Worm (Caenorhabditis elegans) whole organism, late embryonic: ENCODE measurements around the gene cka-2.

Experiments used
- K09A11.1 ChIP-seq: sonication (generic microtip); optimal IDR thresholded peaks from 2 replicates; lab custom pipeline; 2017; ENCODE audit warnings: antibody characterized with exemption, mild to moderate bottlenecking, missing genetic modification characterization, missing compliant biosample characterization; ENCODE audit not compliant: insufficient read depth
- ama-1 ChIP-seq: fragments of 150-350 bp; optimal IDR thresholded peaks from 2 replicates; lab custom pipeline; 2014
- ceh-24 ChIP-seq: sonication (generic microtip); optimal IDR thresholded peaks from 2 replicates; lab custom pipeline; 2016; ENCODE audit warnings: mild to moderate bottlenecking, missing genetic modification characterization, missing compliant biosample characterization
- madf-2 ChIP-seq: sonication (generic microtip); optimal IDR thresholded peaks from 2 replicates; lab custom pipeline; 2017; ENCODE audit warnings: missing genetic modification characterization, missing compliant biosample characterization
- pha-4 ChIP-seq: fragments of 150-350 bp; optimal IDR thresholded peaks from 2 replicates; lab custom pipeline; 2018; ENCODE audit warnings: missing biosample characterization, missing genetic modification reagents, missing genetic modification characterization

ce11 chrX:4245124-4245523 lies 40.8 kb upstream of the cka-2 start:
- no peak for TF ChIP-seq madf-2 (tag; lab: Kevin White, UChicago)
- no peak for TF ChIP-seq pha-4 (tag; lab: Kevin White, UChicago)
- TF ChIP-seq ama-1 (lab: Kevin White, UChicago) = no peak
- TF ChIP-seq ceh-24 = no peak
- TF ChIP-seq K09A11.1 (tag; lab: Kevin White, UChicago) = no peak
